Fruit fly (Drosophila melanogaster): Measurements from ENCODE around the gene CG31099.

The CG31099 gene

DNA sequence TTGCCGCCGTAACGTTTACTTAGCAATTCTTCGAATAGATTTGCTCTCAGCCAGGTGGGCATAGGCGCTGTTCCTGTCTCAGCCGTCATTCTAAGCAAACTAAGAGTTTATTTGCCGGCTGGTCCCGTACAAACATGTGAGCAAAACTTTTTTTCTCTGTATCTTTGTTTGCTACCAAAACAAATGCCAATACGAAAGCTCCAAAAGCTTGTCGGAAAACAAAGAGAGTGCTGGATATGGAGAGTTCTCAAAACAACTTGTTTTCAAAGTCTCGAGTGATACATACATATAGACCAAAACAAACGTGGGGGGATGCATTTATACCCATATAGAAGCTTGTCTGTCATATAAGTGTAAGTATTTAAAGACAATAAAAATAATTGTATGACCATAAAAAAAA, 5.3 kb upstream of the CG31099 start, which contains the start of gene CG10559:
Gene CG10559 (minus strand): TSS at position 101 of the 400 bp plus-strand sequence.
- TF ChIP-seq EcR (GFP tag; optimal IDR thresholded peaks at IDR 0.05) (no peak), usp (GFP tag; optimal IDR thresholded peaks at IDR 0.05) (no peak), Dll (optimal IDR thresholded peaks at IDR 0.05) (no peak), CG8478 (optimal IDR thresholded peaks at IDR 0.05) (no peak), psq (optimal IDR thresholded peaks at IDR 0.05) (no peak), pan (optimal IDR thresholded peaks at IDR 0.05) (no peak)

DNA sequence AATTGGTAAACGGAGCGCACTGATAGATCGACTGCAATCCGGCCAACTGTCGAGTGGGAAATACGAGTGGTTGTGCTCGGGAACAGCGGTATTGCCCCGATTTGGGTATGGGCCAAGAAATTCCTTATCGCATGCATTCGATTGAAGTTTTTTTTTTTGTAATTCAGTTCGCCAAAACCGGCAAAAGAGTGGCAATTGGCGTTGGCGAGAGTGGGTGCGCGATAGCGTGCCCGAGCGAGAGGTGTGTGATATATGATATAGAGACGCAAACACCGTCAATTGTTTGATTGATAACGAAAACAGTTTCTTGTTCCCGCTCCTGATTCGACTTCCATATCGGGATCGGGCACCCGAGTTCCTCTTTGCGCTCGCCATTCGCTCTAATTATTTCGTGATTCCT, 3.0 kb upstream of the CG31099 start, which contains the start of gene CG31087:
Gene CG31087 (minus strand): TSS at position 63 of the 400 bp plus-strand sequence.
- no peak for TF ChIP-seq CG8478 (optimal IDR thresholded peaks at IDR 0.05)
- TF ChIP-seq Dll (optimal IDR thresholded peaks at IDR 0.05), result no peak
- TF ChIP-seq EcR (GFP tag; optimal IDR thresholded peaks at IDR 0.05), result no peak
- TF ChIP-seq usp (GFP tag; optimal IDR thresholded peaks at IDR 0.05), result no peak
- TF ChIP-seq pan (optimal IDR thresholded peaks at IDR 0.05), result no peak

- TF ChIP-seq EcR (GFP tag; optimal IDR thresholded peaks at IDR 0.05) (no peak), psq (optimal IDR thresholded peaks at IDR 0.05) (no peak), CG8478 (optimal IDR thresholded peaks at IDR 0.05) (no peak), pan (optimal IDR thresholded peaks at IDR 0.05) (no peak), Dll (optimal IDR thresholded peaks at IDR 0.05) (no peak), usp (GFP tag; optimal IDR thresholded peaks at IDR 0.05) (no peak)
Observed at dm6 chr3R:25312583-25312982, 1.8 kb upstream of the CG31099 start.

- no peak for TF ChIP-seq pan (optimal IDR thresholded peaks at IDR 0.05)
- no peak for TF ChIP-seq usp (GFP tag; optimal IDR thresholded peaks at IDR 0.05)
Observed at dm6 chr3R:25309175-25309574, 1.6 kb downstream of the CG31099 start.

- TF ChIP-seq psq (optimal IDR thresholded peaks at IDR 0.05) (no peak), Dll (optimal IDR thresholded peaks at IDR 0.05) (no peak), EcR (GFP tag; optimal IDR thresholded peaks at IDR 0.05) (no peak), usp (GFP tag; optimal IDR thresholded peaks at IDR 0.05) (no peak), pan (optimal IDR thresholded peaks at IDR 0.05) (no peak), CG8478 (optimal IDR thresholded peaks at IDR 0.05) (no peak)
Observed at dm6 chr3R:25308228-25308627, 2.5 kb downstream of the CG31099 start, which contains the start of gene CG10550. Gene CG10550, minus strand, starts transcription at chr3R:25308391.

DNA sequence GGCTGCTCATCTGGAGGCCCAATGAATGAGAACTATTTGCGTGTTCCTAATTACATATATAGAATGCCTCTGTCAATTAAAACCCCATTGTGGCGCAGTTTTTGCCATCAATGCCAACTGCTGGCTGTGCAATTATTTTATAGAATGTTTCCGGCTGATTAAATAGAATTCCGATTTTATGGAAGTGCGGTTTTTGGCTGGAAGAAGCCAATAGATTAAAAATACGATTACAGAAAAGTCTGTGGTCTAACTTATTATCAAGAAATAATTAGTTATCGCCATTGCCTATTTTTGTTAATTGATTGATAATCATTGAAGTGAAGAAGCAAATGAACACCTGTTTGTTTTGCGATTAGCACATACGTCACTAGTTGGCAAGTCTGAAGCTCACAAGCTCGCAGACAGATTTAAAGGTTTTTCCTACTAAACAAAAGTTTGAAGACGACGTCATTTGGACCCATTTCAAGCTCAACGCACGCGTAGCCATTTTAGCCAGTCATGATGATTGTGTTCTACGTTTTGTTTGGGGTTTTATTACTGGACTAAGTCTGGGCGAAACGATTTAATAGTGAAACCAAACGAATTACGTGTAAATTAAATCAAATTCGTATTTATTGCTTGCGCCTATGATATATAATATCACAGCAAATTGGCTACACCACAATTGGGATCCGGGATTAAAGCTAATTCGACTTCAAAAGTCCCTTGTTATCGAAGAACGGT, 4.8 kb downstream of the CG31099 start:
- no peak for TF ChIP-seq CG8478 (optimal IDR thresholded peaks at IDR 0.05)
- no peak for TF ChIP-seq EcR (GFP tag; optimal IDR thresholded peaks at IDR 0.05)
- TF ChIP-seq pan (optimal IDR thresholded peaks at IDR 0.05), result no peak
- TF ChIP-seq usp (GFP tag; optimal IDR thresholded peaks at IDR 0.05), result no peak
- TF ChIP-seq Dll (optimal IDR thresholded peaks at IDR 0.05), result no peak
- TF ChIP-seq psq (optimal IDR thresholded peaks at IDR 0.05), result no peak

DNA sequence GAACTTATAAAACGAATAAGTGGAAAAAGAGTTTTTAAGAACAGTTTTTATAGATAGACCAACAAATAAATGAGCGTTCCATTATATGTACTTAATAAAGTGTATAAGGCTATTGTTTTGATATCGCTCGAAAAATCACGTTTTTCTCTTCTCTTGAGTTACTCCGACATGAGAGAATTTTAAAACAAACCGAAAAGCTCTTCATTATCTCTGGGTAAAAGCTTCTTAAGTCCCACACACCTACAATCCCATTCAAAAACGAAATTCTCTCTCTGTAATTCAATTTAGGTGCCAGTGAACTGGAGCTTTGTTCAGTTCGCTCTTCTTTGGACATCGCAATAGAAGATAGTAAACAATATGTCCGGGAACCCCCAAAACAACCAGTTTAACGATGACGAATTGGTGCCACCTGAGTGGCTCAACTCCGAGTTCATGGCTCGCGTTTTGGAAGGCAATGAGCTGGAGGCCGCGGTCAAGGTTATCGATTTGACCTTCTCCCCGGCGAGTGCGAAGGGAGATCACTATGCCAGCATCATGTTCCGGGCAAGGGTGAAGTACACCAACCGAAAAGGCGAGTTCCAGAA, 6.8 kb downstream of the CG31099 start, which contains the start of gene CG31436:
Gene CG31436 (plus strand): TSS at position 281 of the 584 bp plus-strand sequence.
- TF ChIP-seq EcR (GFP tag; optimal IDR thresholded peaks at IDR 0.05) (no peak), CG8478 (optimal IDR thresholded peaks at IDR 0.05) (no peak), psq (optimal IDR thresholded peaks at IDR 0.05) (no peak), pan (optimal IDR thresholded peaks at IDR 0.05) (no peak), usp (GFP tag; optimal IDR thresholded peaks at IDR 0.05) (no peak), Dll (optimal IDR thresholded peaks at IDR 0.05) (no peak)

DNA sequence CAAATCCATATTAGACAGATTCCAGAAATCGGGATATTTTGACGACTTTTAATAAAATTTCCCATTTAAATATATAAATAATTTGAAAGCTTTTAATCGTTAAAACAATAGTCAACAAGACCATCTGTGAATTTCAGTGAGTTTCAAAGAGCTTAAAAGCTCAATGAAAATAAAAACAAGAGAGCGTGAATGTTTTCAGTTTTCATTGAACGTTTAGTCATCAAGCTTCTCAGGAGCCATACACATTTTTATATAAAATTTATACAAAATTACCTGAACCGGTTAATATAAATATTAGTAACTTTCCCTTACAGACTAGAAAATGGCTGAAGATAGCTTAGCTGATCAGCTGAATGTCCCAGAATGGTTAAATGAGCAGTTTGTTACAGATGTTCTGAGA, 8.5 kb downstream of the CG31099 start, which contains the start of gene CG31370:
Gene CG31370 (plus strand): TSS at position 226 of the 400 bp plus-strand sequence.
- TF ChIP-seq Dll (optimal IDR thresholded peaks at IDR 0.05) (no peak), usp (GFP tag; optimal IDR thresholded peaks at IDR 0.05) (no peak), pan (optimal IDR thresholded peaks at IDR 0.05) (no peak), psq (optimal IDR thresholded peaks at IDR 0.05) (no peak), CG8478 (optimal IDR thresholded peaks at IDR 0.05) (no peak), EcR (GFP tag; optimal IDR thresholded peaks at IDR 0.05) (no peak)

- no peak for TF ChIP-seq psq (optimal IDR thresholded peaks at IDR 0.05)
- no peak for TF ChIP-seq CG8478 (optimal IDR thresholded peaks at IDR 0.05)
- TF ChIP-seq Dll (optimal IDR thresholded peaks at IDR 0.05), result no peak
- no peak for TF ChIP-seq usp (GFP tag; optimal IDR thresholded peaks at IDR 0.05)
- TF ChIP-seq EcR (GFP tag; optimal IDR thresholded peaks at IDR 0.05), result no peak
- no peak for TF ChIP-seq pan (optimal IDR thresholded peaks at IDR 0.05)
Observed at dm6 chr3R:25300575-25300974, 10.2 kb downstream of the CG31099 start, which contains the start of gene CG13659. Gene CG13659, plus strand, starts transcription at chr3R:25300891.

DNA sequence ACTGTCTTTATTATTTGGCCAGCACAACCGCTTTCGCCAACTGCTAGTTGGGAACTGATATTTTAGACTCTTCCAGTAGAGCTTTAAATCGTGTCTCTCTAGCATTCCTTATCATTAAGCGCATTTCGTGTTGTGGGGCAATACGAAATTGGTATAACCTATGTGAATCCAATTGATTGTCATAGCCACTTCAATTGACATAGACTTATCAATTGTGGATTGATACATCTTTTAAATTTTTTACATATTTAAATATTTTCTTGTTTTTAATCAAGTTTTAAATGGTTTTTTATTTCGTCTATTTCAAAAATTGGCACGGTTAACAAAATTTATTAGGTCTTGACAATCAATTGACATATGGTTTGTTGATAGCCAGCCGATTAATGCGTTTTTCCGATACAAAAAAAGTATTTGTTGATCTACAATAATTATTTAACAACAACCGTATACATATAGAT, 11.2 kb downstream of the CG31099 start, which contains the start of gene CG31288:
Gene CG31288 (minus strand): TSS at position 51 of the 458 bp plus-strand sequence.
- TF ChIP-seq CG8478 (optimal IDR thresholded peaks at IDR 0.05), result no peak
- no peak for TF ChIP-seq EcR (GFP tag; optimal IDR thresholded peaks at IDR 0.05)
- TF ChIP-seq Dll (optimal IDR thresholded peaks at IDR 0.05), result no peak
- no peak for TF ChIP-seq psq (optimal IDR thresholded peaks at IDR 0.05)
- TF ChIP-seq pan (optimal IDR thresholded peaks at IDR 0.05), result no peak
- no peak for TF ChIP-seq usp (GFP tag; optimal IDR thresholded peaks at IDR 0.05)

dm6 chr3R:25297678-25298077, 13.1 kb downstream of the CG31099 start, which contains the start of gene CG31097:
Gene CG31097, minus strand, starts transcription at chr3R:25297778.
- TF ChIP-seq psq (optimal IDR thresholded peaks at IDR 0.05) (no peak), EcR (GFP tag; optimal IDR thresholded peaks at IDR 0.05) (no peak), CG8478 (optimal IDR thresholded peaks at IDR 0.05) (no peak), usp (GFP tag; optimal IDR thresholded peaks at IDR 0.05) (no peak), Dll (optimal IDR thresholded peaks at IDR 0.05) (no peak), pan (optimal IDR thresholded peaks at IDR 0.05) (no peak)
